Fruit fly (Drosophila melanogaster) whole organism, embryonic: ENCODE data around the gene AhcyL1.

Source experiments
- Abd-B ChIP-seq: fragments of 200-800 bp; sonication (Bioruptor generic); optimal IDR thresholded peaks from 2 replicates; lab custom pipeline; 2018; ENCODE audit warnings: missing biosample characterization, mild to moderate bottlenecking, missing genetic modification characterization, moderate library complexity
- C15 ChIP-seq: fragments of 200-800 bp; sonication (Bioruptor generic); IDR thresholded peaks from 3 replicates; pipeline ENCODE4 v1.3.6; 2022; ENCODE audit warnings: missing biosample characterization, missing genetic modification characterization
- CG10565 ChIP-seq: fragments of 200-800 bp; sonication (Bioruptor generic); optimal IDR thresholded peaks from 3 replicates; lab custom pipeline; 2016; ENCODE audit warnings: missing biosample characterization, mild to moderate bottlenecking, missing genetic modification characterization
- CG11247 ChIP-seq: fragments of 200-800 bp; sonication (Bioruptor generic); IDR thresholded peaks from 2 replicates; pipeline ENCODE4 v1.3.6; 2022; ENCODE audit warnings: missing biosample characterization, missing genetic modification characterization
- CG12299 ChIP-seq: fragments of 200-800 bp; sonication (Bioruptor generic); optimal IDR thresholded peaks from 2 replicates; lab custom pipeline; 2018; ENCODE audit warnings: missing biosample characterization, mild to moderate bottlenecking, missing genetic modification characterization
- CG13287 ChIP-seq: fragments of 200-800 bp; sonication (Bioruptor generic); IDR thresholded peaks from 2 replicates; pipeline ENCODE4 v1.3.6; 2022; ENCODE audit warnings: missing biosample characterization, missing genetic modification characterization; ENCODE audit not compliant: partially characterized antibody
- CG17912 ChIP-seq: fragments of 200-800 bp; sonication (Bioruptor generic); optimal IDR thresholded peaks from 2 replicates; lab custom pipeline; 2018; ENCODE audit warnings: missing biosample characterization, mild to moderate bottlenecking, missing genetic modification characterization
- CG2202 ChIP-seq: fragments of 200-800 bp; sonication (Bioruptor generic); optimal IDR thresholded peaks from 2 replicates; lab custom pipeline; 2018; ENCODE audit warnings: missing biosample characterization, mild to moderate bottlenecking, missing genetic modification characterization
- CG30431 ChIP-seq: fragments of 200-800 bp; sonication (Bioruptor generic); optimal IDR thresholded peaks from 2 replicates; lab custom pipeline; 2017; ENCODE audit warnings: missing biosample characterization, missing genetic modification characterization
- CG31365 ChIP-seq: fragments of 200-800 bp; sonication (Bioruptor generic); optimal IDR thresholded peaks from 2 replicates; lab custom pipeline; 2018; ENCODE audit warnings: missing biosample characterization, mild to moderate bottlenecking, missing genetic modification characterization
- CG32532 ChIP-seq: fragments of 200-800 bp; sonication (Bioruptor generic); IDR thresholded peaks from 2 replicates; pipeline ENCODE4 v1.3.6; 2022; ENCODE audit warnings: missing biosample characterization, missing genetic modification characterization
- CG4617 ChIP-seq: fragments of 200-800 bp; sonication (Bioruptor generic); optimal IDR thresholded peaks from 3 replicates; lab custom pipeline; 2016; ENCODE audit warnings: missing biosample characterization, missing genetic modification characterization, borderline replicate concordance
- CG7271 ChIP-seq: fragments of 200-800 bp; sonication (Bioruptor generic); optimal IDR thresholded peaks from 2 replicates; lab custom pipeline; 2018; ENCODE audit warnings: missing biosample characterization, mild to moderate bottlenecking, missing genetic modification characterization, moderate library complexity
- CG7963 ChIP-seq: fragments of 200-800 bp; sonication (Bioruptor generic); IDR thresholded peaks from 3 replicates; pipeline ENCODE4 v1.3.6; 2022; ENCODE audit warnings: missing biosample characterization, missing genetic modification characterization; ENCODE audit not compliant: partially characterized antibody
- CkIIα-i1 ChIP-seq: fragments of 200-800 bp; sonication (Bioruptor generic); IDR thresholded peaks from 2 replicates; pipeline ENCODE4 v1.3.6; 2022; ENCODE audit warnings: missing biosample characterization, missing genetic modification characterization
- CoRest ChIP-seq: fragments of 200-800 bp; sonication (Bioruptor generic); optimal IDR thresholded peaks from 3 replicates; lab custom pipeline; 2018; ENCODE audit warnings: missing biosample characterization, mild to moderate bottlenecking, missing genetic modification characterization, moderate library complexity
- Deaf1 ChIP-seq: fragments of 200-800 bp; optimal IDR thresholded peaks from 3 replicates; lab custom pipeline; 2019; ENCODE audit warnings: missing biosample characterization, mild to moderate bottlenecking, missing genetic modification characterization, moderate library complexity
- Dip2 ChIP-seq: fragments of 200-800 bp; sonication (Bioruptor generic); IDR thresholded peaks from 2 replicates; pipeline ENCODE4 v1.3.6; 2022; ENCODE audit warnings: missing biosample characterization, missing genetic modification characterization
- Doc2 ChIP-seq: fragments of 200-800 bp; sonication (Bioruptor generic); IDR thresholded peaks from 2 replicates; pipeline ENCODE4 v1.3.6; 2022; ENCODE audit warnings: missing biosample characterization, missing genetic modification characterization
- E2f1 ChIP-seq: fragments of 200-800 bp; sonication (Bioruptor generic); IDR thresholded peaks from 2 replicates; pipeline ENCODE4 v1.3.6; 2022; ENCODE audit warnings: missing biosample characterization, missing genetic modification characterization
- Ets97D ChIP-seq: fragments of 200-800 bp; sonication (Bioruptor generic); optimal IDR thresholded peaks from 3 replicates; lab custom pipeline; 2016; ENCODE audit warnings: missing biosample characterization, missing genetic modification characterization
- Hr78 ChIP-seq, 2 experiments: fragments of 200-800 bp in 1 of 2; fragments of >200 bp in 1 of 2; sonication (Bioruptor generic) in 1 of 2; optimal IDR thresholded peaks; 2 replicates each; lab custom pipeline; 2017 to 2019; ENCODE audit warnings: missing biosample characterization in 2 of 2, missing genetic modification characterization in 2 of 2, mild to moderate bottlenecking in 1 of 2, moderate library complexity in 1 of 2
- Lpt ChIP-seq: fragments of >200 bp; optimal IDR thresholded peaks from 2 replicates; lab custom pipeline; 2018; ENCODE audit warnings: missing biosample characterization, missing genetic modification characterization
- MBD-R2 ChIP-seq: fragments of 200-800 bp; sonication (Bioruptor generic); IDR thresholded peaks from 2 replicates; pipeline ENCODE4 v1.3.6; 2022; ENCODE audit warnings: missing biosample characterization, missing genetic modification characterization
- Mad ChIP-seq: fragments of 200-800 bp; sonication (Bioruptor generic); optimal IDR thresholded peaks from 2 replicates; lab custom pipeline; 2016; ENCODE audit warnings: missing biosample characterization, missing genetic modification characterization
- NFAT ChIP-seq: fragments of 200-800 bp; sonication (Bioruptor generic); IDR thresholded peaks from 2 replicates; pipeline ENCODE4 v1.3.6; 2022; ENCODE audit warnings: missing biosample characterization, missing genetic modification characterization
- Pdp1 ChIP-seq, 2 experiments: fragments of 200-800 bp; sonication (Bioruptor generic); optimal IDR thresholded peaks; 3 replicates each; lab custom pipeline; 2016; ENCODE audit warnings: missing biosample characterization in 2 of 2, missing genetic modification characterization in 2 of 2, mild to moderate bottlenecking in 1 of 2, moderate library complexity in 1 of 2
- Spps ChIP-seq: fragments of 200-800 bp; sonication (Bioruptor generic); optimal IDR thresholded peaks from 2 replicates; lab custom pipeline; 2018; ENCODE audit warnings: missing biosample characterization, mild to moderate bottlenecking, missing genetic modification characterization
- Sry-β ChIP-seq: fragments of 200-800 bp; sonication (Bioruptor generic); optimal IDR thresholded peaks from 2 replicates; lab custom pipeline; 2018; ENCODE audit warnings: missing biosample characterization, mild to moderate bottlenecking, missing genetic modification characterization, moderate library complexity
- Taf1 ChIP-seq: fragments of 200-800 bp; sonication (Bioruptor generic); IDR thresholded peaks from 2 replicates; pipeline ENCODE4 v1.3.6; 2022; ENCODE audit warnings: missing biosample characterization, missing genetic modification characterization
- Trl ChIP-seq, 3 experiments: fragments of >200 bp in 2 of 3; fragments of 200-800 bp in 1 of 3; sonication (Bioruptor generic) in 1 of 3; optimal IDR thresholded peaks; 2 replicates in 1 of 3; 3 replicates in 2 of 3; lab custom pipeline; 2016 to 2017; ENCODE audit warnings: missing biosample characterization in 1 of 3, missing genetic modification characterization in 1 of 3
- Usf ChIP-seq: fragments of 200-800 bp; sonication (Bioruptor generic); optimal IDR thresholded peaks from 2 replicates; lab custom pipeline; 2017; ENCODE audit warnings: missing genotype, missing biosample characterization, missing genetic modification characterization
- ap ChIP-seq: fragments of 200-800 bp; sonication (Bioruptor generic); IDR thresholded peaks from 2 replicates; pipeline ENCODE4 v1.3.6; 2022; ENCODE audit warnings: missing biosample characterization, missing genetic modification characterization
- bcd ChIP-seq: fragments of 200-800 bp; sonication (Bioruptor generic); optimal IDR thresholded peaks from 2 replicates; lab custom pipeline; 2017; ENCODE audit warnings: missing biosample characterization, mild to moderate bottlenecking, missing genetic modification characterization
- bowl ChIP-seq: fragments of 200-800 bp; sonication (Bioruptor generic); IDR thresholded peaks from 2 replicates; pipeline ENCODE4 v1.3.6; 2022; ENCODE audit warnings: missing biosample characterization, missing genetic modification characterization
- crol ChIP-seq: fragments of 200-800 bp; sonication (Bioruptor generic); IDR thresholded peaks from 2 replicates; pipeline ENCODE4 v1.3.6; 2022; ENCODE audit warnings: missing biosample characterization, missing genetic modification characterization
- gem ChIP-seq: fragments of 200-800 bp; sonication (Bioruptor generic); optimal IDR thresholded peaks from 2 replicates; lab custom pipeline; 2019; ENCODE audit warnings: missing biosample characterization, mild to moderate bottlenecking, missing genetic modification characterization, moderate library complexity
- pfk ChIP-seq: fragments of 200-800 bp; sonication (Bioruptor generic); optimal IDR thresholded peaks from 2 replicates; lab custom pipeline; 2018; ENCODE audit warnings: missing biosample characterization, mild to moderate bottlenecking, missing genetic modification characterization, moderate library complexity
- pnt ChIP-seq: fragments of 200-800 bp; sonication (Bioruptor generic); optimal IDR thresholded peaks from 3 replicates; lab custom pipeline; 2016; ENCODE audit warnings: missing biosample characterization, missing genetic modification characterization
- repo ChIP-seq: fragments of 200-800 bp; sonication (Bioruptor generic); optimal IDR thresholded peaks from 2 replicates; lab custom pipeline; 2016; ENCODE audit warnings: missing biosample characterization, missing genetic modification characterization
- salm ChIP-seq: fragments of 200-800 bp; sonication (Bioruptor generic); optimal IDR thresholded peaks from 2 replicates; lab custom pipeline; 2018; ENCODE audit warnings: missing biosample characterization, mild to moderate bottlenecking, missing genetic modification characterization
- sob ChIP-seq: fragments of 200-800 bp; sonication (Bioruptor generic); IDR thresholded peaks from 2 replicates; pipeline ENCODE4 v1.3.6; 2022; ENCODE audit warnings: missing biosample characterization, missing genetic modification characterization
- sr ChIP-seq: fragments of 200-800 bp; sonication (Bioruptor generic); IDR thresholded peaks from 3 replicates; pipeline ENCODE4 v1.3.6; 2022; ENCODE audit warnings: missing biosample characterization, missing genetic modification characterization
- ssp ChIP-seq: fragments of 200-800 bp; sonication (Bioruptor generic); IDR thresholded peaks from 2 replicates; pipeline ENCODE4 v1.3.6; 2022; ENCODE audit warnings: missing biosample characterization, missing genetic modification characterization
- stc ChIP-seq: fragments of 200-800 bp; sonication (Bioruptor generic); IDR thresholded peaks from 2 replicates; pipeline ENCODE4 v1.3.6; 2022; ENCODE audit warnings: missing biosample characterization, missing genetic modification characterization
- trem ChIP-seq: fragments of 200-800 bp; optimal IDR thresholded peaks from 3 replicates; lab custom pipeline; 2019; ENCODE audit warnings: missing biosample characterization, mild to moderate bottlenecking, missing genetic modification characterization, moderate library complexity
- twi ChIP-seq: fragments of 200-800 bp; optimal IDR thresholded peaks from 2 replicates; lab custom pipeline; 2019; ENCODE audit warnings: missing biosample characterization, mild to moderate bottlenecking, missing genetic modification characterization, moderate library complexity
- usp ChIP-seq: fragments of >200 bp; optimal IDR thresholded peaks from 2 replicates; lab custom pipeline; 2017; ENCODE audit warnings: missing biosample characterization, missing genetic modification characterization

AhcyL1 gene

dm6 chr3L:2763762-2764161 lies 8.4 kb downstream of the AhcyL1 start (continued):
- TF ChIP-seq NFAT (GFP tag; lab: Robert Waterston, UW), result peak; percentile 25; the same call in 1 of the 2 replicates
- TF ChIP-seq Sry-β (GFP tag; lab: Kevin White, UChicago), result no peak
- peak; percentile 2 for TF ChIP-seq CoRest (tag; lab: Kevin White, UChicago)

- TF ChIP-seq sr, result 0 out of 3 replicates have a peak, but pooled peaks have one; percentile 24
- no peak for TF ChIP-seq CkIIα-i1 (GFP tag; lab: Robert Waterston, UW)
- TF ChIP-seq Trl (optimal IDR thresholded peaks at IDR 0.05; lab: Kevin White, UChicago), result peak in 1 of 2 experiments; percentile 38
- no peak for TF ChIP-seq Trl (GFP tag; optimal IDR thresholded peaks at IDR 0.05; lab: Kevin White, UChicago)
- TF ChIP-seq NFAT (GFP tag; lab: Robert Waterston, UW), result no peak
- TF ChIP-seq Pdp1 (GFP tag; optimal IDR thresholded peaks at IDR 0.05; lab: Kevin White, UChicago), result peak in 1 of 2 experiments; percentile 80
- TF ChIP-seq Usf (GFP tag; lab: Kevin White, UChicago), result no peak
- no peak for TF ChIP-seq bcd (GFP tag; lab: Kevin White, UChicago)
- TF ChIP-seq CG7271 (tag; lab: Kevin White, UChicago), result no peak
- no peak for TF ChIP-seq CG11247
- no peak for TF ChIP-seq ap (GFP tag; lab: Robert Waterston, UW)
- no peak for TF ChIP-seq CG10565 (GFP tag; lab: Kevin White, UChicago)
- peak; percentile 24 for TF ChIP-seq Deaf1 (tag; lab: Kevin White, UChicago)
- TF ChIP-seq pfk (GFP tag; lab: Kevin White, UChicago), result no peak
- peak in 1 of 2 experiments; percentile 57 for TF ChIP-seq Hr78 (GFP tag; optimal IDR thresholded peaks at IDR 0.05; lab: Kevin White, UChicago)
- no peak for TF ChIP-seq CG13287 (GFP tag; lab: Robert Waterston, UW)
- TF ChIP-seq crol (GFP tag; lab: Robert Waterston, UW), result no peak
- no peak for TF ChIP-seq Doc2 (GFP tag; lab: Robert Waterston, UW)
- TF ChIP-seq pnt (GFP tag; lab: Kevin White, UChicago), result no peak
- no peak for TF ChIP-seq sob
- no peak for TF ChIP-seq CG17912 (GFP tag; lab: Kevin White, UChicago)
- no peak for TF ChIP-seq usp (GFP tag; lab: Kevin White, UChicago)
- TF ChIP-seq Abd-B, result no peak
- TF ChIP-seq, all 482 proteins: peak for 5
These were observed 10.0 kb downstream of the AhcyL1 start for dm6 chr3L:2762122-2762521.

- TF ChIP-seq Ets97D (no peak), CG7963 (GFP tag; lab: Robert Waterston, UW) (no peak), ssp (GFP tag; lab: Robert Waterston, UW) (no peak), E2f1 (GFP tag; lab: Robert Waterston, UW) (no peak), CG7271 (tag; lab: Kevin White, UChicago) (no peak), CG12299 (tag; lab: Kevin White, UChicago) (no peak), Spps (no peak), salm (tag; lab: Kevin White, UChicago) (no peak), sr (peak; percentile 72; the same call in 2 of the 3 replicates), CG32532 (GFP tag; lab: Robert Waterston, UW) (no peak), CG4617 (GFP tag; lab: Kevin White, UChicago) (no peak), Deaf1 (tag; lab: Kevin White, UChicago) (no peak), CG30431 (no peak), CG31365 (tag; lab: Kevin White, UChicago) (no peak), Taf1 (no peak), CG2202 (tag; lab: Kevin White, UChicago) (no peak), twi (no peak), trem (tag; lab: Kevin White, UChicago) (no peak), C15 (GFP tag; lab: Robert Waterston, UW) (no peak), stc (GFP tag; lab: Robert Waterston, UW) (no peak), crol (GFP tag; lab: Robert Waterston, UW) (0 out of 2 replicates have a peak, but pooled peaks have one; percentile 30), MBD-R2 (no peak), Lpt (GFP tag; lab: Kevin White, UChicago) (no peak), Mad (GFP tag; lab: Kevin White, UChicago) (no peak), Dip2 (GFP tag; lab: Robert Waterston, UW) (no peak), gem (no peak), bowl (GFP tag; lab: Robert Waterston, UW) (no peak), repo (GFP tag; lab: Kevin White, UChicago) (no peak)
These were observed 23.8 kb downstream of the AhcyL1 start for dm6 chr3L:2748359-2748758.
